Fruit fly (Drosophila melanogaster): ENCODE results near the gene Uros1.

- no peak for TF ChIP-seq CG7045 (GFP tag; optimal IDR thresholded peaks at IDR 0.05)
- no peak for TF ChIP-seq Hr96 (GFP tag; optimal IDR thresholded peaks at IDR 0.05)
- no peak for TF ChIP-seq CG5204 (GFP tag; optimal IDR thresholded peaks at IDR 0.05)
- TF ChIP-seq bab1 (GFP tag; optimal IDR thresholded peaks at IDR 0.05): no peak
- no peak for TF ChIP-seq pad (GFP tag; optimal IDR thresholded peaks at IDR 0.05)
- no peak for TF ChIP-seq CG33017 (tag; optimal IDR thresholded peaks at IDR 0.05)
- no peak for TF ChIP-seq kay (GFP tag; ENCODE audit: borderline replicate concordance)
Measured at dm6 chrX:8887410-8887809, 12.7 kb downstream of the Uros1 start.
